Fruit fly (Drosophila melanogaster): Measurements from ENCODE around the gene CG7148.

Gene CG7148

dm6 chr3L:21835569-21835968, 3.5 kb upstream of the CG7148 start:
- TF ChIP-seq CG8478 (optimal IDR thresholded peaks at IDR 0.05) = no peak
- no peak for TF ChIP-seq CTCF (optimal IDR thresholded peaks at IDR 0.05)

- TF ChIP-seq CG8478 (optimal IDR thresholded peaks at IDR 0.05) = no peak
- no peak for TF ChIP-seq CTCF (optimal IDR thresholded peaks at IDR 0.05)
Observed at dm6 chr3L:21830125-21830524, 1.9 kb downstream of the CG7148 start.

- TF ChIP-seq CG8478 (optimal IDR thresholded peaks at IDR 0.05) (no peak), CTCF (optimal IDR thresholded peaks at IDR 0.05) (no peak)
Observed at dm6 chr3L:21828177-21828589, 3.9 kb downstream of the CG7148 start, which contains the start of gene CG32448. CG32448 (minus strand) TSS chr3L:21828480.

- no peak for TF ChIP-seq CG8478 (optimal IDR thresholded peaks at IDR 0.05)
- no peak for TF ChIP-seq CTCF (optimal IDR thresholded peaks at IDR 0.05)
Observed at dm6 chr3L:21827130-21827529, 4.9 kb downstream of the CG7148 start.

- no peak for TF ChIP-seq CG8478 (optimal IDR thresholded peaks at IDR 0.05)
- TF ChIP-seq CTCF (optimal IDR thresholded peaks at IDR 0.05) = peak; percentile 25 to 39
Observed at dm6 chr3L:21824725-21825353, 7.2 kb downstream of the CG7148 start, which contains the start of gene eIF2A. eIF2A (plus strand) TSS chr3L:21824740.

- TF ChIP-seq CTCF (optimal IDR thresholded peaks at IDR 0.05) = no peak
- TF ChIP-seq CG8478 (optimal IDR thresholded peaks at IDR 0.05) = no peak
Observed at dm6 chr3L:21823236-21823635, 8.8 kb downstream of the CG7148 start, which contains the start of gene CG7407. CG7407 (plus strand) TSS chr3L:21823461.

dm6 chr3L:21821780-21822179, 10.3 kb downstream of the CG7148 start, which contains the start of gene CycH:
CycH (plus strand) TSS chr3L:21821997.
- peak in 1 of 2 experiments; percentile 1 for TF ChIP-seq CTCF (optimal IDR thresholded peaks at IDR 0.05)
- TF ChIP-seq CG8478 (optimal IDR thresholded peaks at IDR 0.05) = no peak

- no peak for TF ChIP-seq CG8478 (optimal IDR thresholded peaks at IDR 0.05)
- TF ChIP-seq CTCF (optimal IDR thresholded peaks at IDR 0.05) = no peak
Observed at dm6 chr3L:21819497-21819896, 12.6 kb downstream of the CG7148 start.

- TF ChIP-seq CTCF (optimal IDR thresholded peaks at IDR 0.05) = no peak
- no peak for TF ChIP-seq CG8478 (optimal IDR thresholded peaks at IDR 0.05)
Observed at dm6 chr3L:21818701-21819100, 13.4 kb downstream of the CG7148 start.

- no peak for TF ChIP-seq CTCF (optimal IDR thresholded peaks at IDR 0.05)
Observed at dm6 chr3L:21813598-21813997, 18.5 kb downstream of the CG7148 start, which contains the start of gene CG43895. CG43895 (minus strand) TSS chr3L:21813698.

- no peak for TF ChIP-seq CTCF (optimal IDR thresholded peaks at IDR 0.05)
- TF ChIP-seq CG8478 (optimal IDR thresholded peaks at IDR 0.05) = no peak
Observed at dm6 chr3L:21808568-21808967, 23.5 kb downstream of the CG7148 start, which contains the start of gene eg. eg (plus strand) TSS chr3L:21808703.

- no peak for TF ChIP-seq CG8478 (optimal IDR thresholded peaks at IDR 0.05)
- TF ChIP-seq CTCF (optimal IDR thresholded peaks at IDR 0.05) = no peak
Observed at dm6 chr3L:21808003-21808530, 24.0 kb downstream of the CG7148 start.

- no peak for TF ChIP-seq CG8478 (optimal IDR thresholded peaks at IDR 0.05)
- no peak for TF ChIP-seq CTCF (optimal IDR thresholded peaks at IDR 0.05)
Observed at dm6 chr3L:21800424-21800823, 31.6 kb downstream of the CG7148 start.

dm6 chr3L:21787883-21788282, 44.2 kb downstream of the CG7148 start:
- TF ChIP-seq CTCF (optimal IDR thresholded peaks at IDR 0.05) (no peak), CG8478 (optimal IDR thresholded peaks at IDR 0.05) (no peak)
